Worm (Caenorhabditis elegans): Measurements from ENCODE around the gene rpi-1.

- TF ChIP-seq ama-1 (optimal IDR thresholded peaks at IDR 0.05) (no peak), ama-1 (GFP tag; optimal IDR thresholded peaks at IDR 0.05) (no peak), nfya-1 (tag; optimal IDR thresholded peaks at IDR 0.05; ENCODE audit: borderline replicate concordance, insufficient read depth) (no peak), pha-4 (tag; optimal IDR thresholded peaks at IDR 0.05) (no peak), mxl-1 (tag; optimal IDR thresholded peaks at IDR 0.05) (no peak), cebp-1 (GFP tag; IDR thresholded peaks at IDR 0.05) (no peak), cebp-1 (tag; optimal IDR thresholded peaks at IDR 0.05) (no peak), nhr-179 (tag; optimal IDR thresholded peaks at IDR 0.05) (no peak), lin-35 (GFP tag; optimal IDR thresholded peaks at IDR 0.05) (no peak), die-1 (tag; optimal IDR thresholded peaks at IDR 0.05) (no peak), ceh-27 (GFP tag; optimal IDR thresholded peaks at IDR 0.05) (no peak), ZK185.1 (tag; optimal IDR thresholded peaks at IDR 0.05; ENCODE audit: poor library complexity, severe bottlenecking) (no peak), egrh-3 (GFP tag; IDR thresholded peaks at IDR 0.05) (no peak), ztf-3 (GFP tag; optimal IDR thresholded peaks at IDR 0.05) (no peak), madf-3 (GFP tag; IDR thresholded peaks at IDR 0.05) (no peak)
These were observed 43.1 kb downstream of the rpi-1 start for ce11 chrII:13919100-13919499.
